Worm (Caenorhabditis elegans) whole organism, L3 larva: Measurements from ENCODE around the gene prp-19.

Source experiments
- ZK546.5 ChIP-seq: sonication (generic microtip); optimal IDR thresholded peaks from 2 replicates; lab custom pipeline; 2017; ENCODE audit warnings: missing biosample characterization, missing genetic modification characterization
- ama-1 ChIP-seq: fragments of 150-350 bp; optimal IDR thresholded peaks from 2 replicates; lab custom pipeline; 2018
- ceh-16 ChIP-seq: sonication (generic microtip); optimal IDR thresholded peaks from 2 replicates; lab custom pipeline; 2017; ENCODE audit warnings: missing biosample characterization, missing genetic modification characterization
- ceh-28 ChIP-seq: fragments of 150-350 bp; optimal IDR thresholded peaks from 2 replicates; lab custom pipeline; 2014; ENCODE audit warnings: missing biosample characterization, missing genetic modification reagents, missing genetic modification characterization
- daf-12 ChIP-seq: fragments of 150-350 bp; optimal IDR thresholded peaks from 2 replicates; lab custom pipeline; 2014; ENCODE audit warnings: missing biosample characterization, missing genetic modification reagents, missing genetic modification characterization
- egl-5 ChIP-seq: fragments of 150-350 bp; optimal IDR thresholded peaks from 2 replicates; lab custom pipeline; 2017; ENCODE audit warnings: missing biosample characterization, missing genetic modification reagents, missing genetic modification characterization, inconsistent platforms
- elt-1 ChIP-seq: fragments of 150-350 bp; optimal IDR thresholded peaks from 2 replicates; lab custom pipeline; 2014; ENCODE audit warnings: missing biosample characterization, missing genetic modification characterization
- elt-2 ChIP-seq: sonication (generic microtip); optimal IDR thresholded peaks from 2 replicates; lab custom pipeline; 2016; ENCODE audit warnings: missing genetic modification reagents, mild to moderate bottlenecking, missing genetic modification characterization, missing compliant biosample characterization
- elt-3 ChIP-seq, 3 experiments: fragments of 150-350 bp in 1 of 3; sonication (generic microtip) in 2 of 3; optimal IDR thresholded peaks; 2 replicates in 2 of 3; 4 replicates in 1 of 3; lab custom pipeline; 2014 to 2017; ENCODE audit warnings: missing biosample characterization in 3 of 3, missing genetic modification characterization in 3 of 3
- eor-1 ChIP-seq, 2 experiments: fragments of 150-350 bp; optimal IDR thresholded peaks; 2 replicates each; lab custom pipeline; 2014 to 2018; ENCODE audit warnings: missing biosample characterization in 2 of 2, missing genetic modification characterization in 2 of 2
- fkh-2 ChIP-seq: fragments of 150-350 bp; optimal IDR thresholded peaks from 2 replicates; lab custom pipeline; 2014; ENCODE audit warnings: missing biosample characterization, missing genetic modification reagents, missing genetic modification characterization
- fos-1 ChIP-seq: fragments of 150-350 bp; optimal IDR thresholded peaks from 2 replicates; lab custom pipeline; 2014; ENCODE audit warnings: missing biosample characterization, missing genetic modification characterization
- jun-1 ChIP-seq: fragments of 150-350 bp; optimal IDR thresholded peaks from 2 replicates; lab custom pipeline; 2014; ENCODE audit warnings: missing biosample characterization, missing genetic modification reagents, missing genetic modification characterization
- lin-15B ChIP-seq: fragments of 150-350 bp; optimal IDR thresholded peaks from 2 replicates; lab custom pipeline; 2014; ENCODE audit warnings: missing biosample characterization, missing genetic modification characterization
- lin-39 ChIP-seq: fragments of 150-350 bp; optimal IDR thresholded peaks from 2 replicates; lab custom pipeline; 2018; ENCODE audit warnings: missing biosample characterization, missing genetic modification reagents, missing genetic modification characterization
- lsy-12 ChIP-seq: sonication (generic microtip); optimal IDR thresholded peaks from 2 replicates; lab custom pipeline; 2016; ENCODE audit warnings: mild to moderate bottlenecking, missing genetic modification characterization, missing compliant biosample characterization
- mdl-1 ChIP-seq: fragments of 150-350 bp; optimal IDR thresholded peaks from 2 replicates; lab custom pipeline; 2014; ENCODE audit warnings: missing biosample characterization, missing genetic modification characterization
- mml-1 ChIP-seq: fragments of 150-350 bp; sonication (generic microtip); optimal IDR thresholded peaks from 3 replicates; lab custom pipeline; 2014; ENCODE audit warnings: missing biosample characterization, missing genetic modification characterization
- nfya-1 ChIP-seq: sonication (generic microtip); optimal IDR thresholded peaks from 2 replicates; lab custom pipeline; 2017; ENCODE audit warnings: missing genetic modification characterization, mild to moderate bottlenecking, missing compliant biosample characterization, antibody characterized with exemption, moderate library complexity; ENCODE audit not compliant: insufficient read depth
- nhr-11 ChIP-seq: fragments of 150-350 bp; optimal IDR thresholded peaks from 2 replicates; lab custom pipeline; 2014; ENCODE audit warnings: missing biosample characterization, missing genetic modification characterization
- nhr-12 ChIP-seq: fragments of 150-350 bp; optimal IDR thresholded peaks from 2 replicates; lab custom pipeline; 2014; ENCODE audit warnings: missing biosample characterization, missing genetic modification characterization
- nhr-23 ChIP-seq: fragments of 150-350 bp; optimal IDR thresholded peaks from 2 replicates; lab custom pipeline; 2014; ENCODE audit warnings: missing biosample characterization, missing genetic modification reagents, missing genetic modification characterization
- nhr-237 ChIP-seq: fragments of 150-350 bp; optimal IDR thresholded peaks from 2 replicates; lab custom pipeline; 2014; ENCODE audit warnings: missing biosample characterization, missing genetic modification characterization
- nhr-25 ChIP-seq: sonication (generic microtip); optimal IDR thresholded peaks from 2 replicates; lab custom pipeline; 2017; ENCODE audit warnings: missing biosample characterization, missing genetic modification characterization
- nhr-28 ChIP-seq: fragments of 150-350 bp; optimal IDR thresholded peaks from 2 replicates; lab custom pipeline; 2014; ENCODE audit warnings: missing biosample characterization, missing genetic modification characterization
- nhr-67 ChIP-seq: fragments of 150-350 bp; optimal IDR thresholded peaks from 2 replicates; lab custom pipeline; 2014; ENCODE audit warnings: missing biosample characterization, missing genetic modification characterization
- nhr-76 ChIP-seq: fragments of 150-350 bp; sonication (generic microtip); optimal IDR thresholded peaks from 5 replicates; lab custom pipeline; 2014; ENCODE audit warnings: missing biosample characterization, missing genetic modification characterization
- pha-4 ChIP-seq: fragments of 150-350 bp; optimal IDR thresholded peaks from 2 replicates; lab custom pipeline; 2014; ENCODE audit warnings: missing biosample characterization, missing genetic modification reagents, missing genetic modification characterization
- pqm-1 ChIP-seq: fragments of 150-350 bp; optimal IDR thresholded peaks from 2 replicates; lab custom pipeline; 2017; ENCODE audit warnings: missing biosample characterization, missing genetic modification characterization, inconsistent platforms
- sea-2 ChIP-seq: fragments of 150-350 bp; sonication (generic microtip); optimal IDR thresholded peaks from 4 replicates; lab custom pipeline; 2014; ENCODE audit warnings: missing biosample characterization, missing genetic modification reagents, missing genetic modification characterization
- tbx-2 ChIP-seq: sonication (generic microtip); optimal IDR thresholded peaks from 2 replicates; lab custom pipeline; 2016; ENCODE audit warnings: mild to moderate bottlenecking, missing genetic modification characterization, missing compliant biosample characterization
- unc-62 ChIP-seq: fragments of 150-350 bp; sonication (generic microtip); optimal IDR thresholded peaks from 4 replicates; lab custom pipeline; 2014; ENCODE audit warnings: missing biosample characterization, missing genetic modification reagents, missing genetic modification characterization
- zag-1 ChIP-seq: fragments of 150-350 bp; optimal IDR thresholded peaks from 2 replicates; lab custom pipeline; 2014; ENCODE audit warnings: missing biosample characterization, missing genetic modification characterization
- ztf-4 ChIP-seq: fragments of 150-350 bp; optimal IDR thresholded peaks from 2 replicates; lab custom pipeline; 2014; ENCODE audit warnings: missing biosample characterization, missing genetic modification characterization

Gene prp-19

ce11 chrIII:5145874-5146273 is 26.0 kb downstream of the prp-19 start:
- TF ChIP-seq pqm-1 (tag; lab: Kevin White, UChicago), result no peak
- no peak for TF ChIP-seq mml-1
- TF ChIP-seq lin-15B (tag; lab: Kevin White, UChicago), result no peak
- TF ChIP-seq elt-2, result peak; percentile 70

DNA sequence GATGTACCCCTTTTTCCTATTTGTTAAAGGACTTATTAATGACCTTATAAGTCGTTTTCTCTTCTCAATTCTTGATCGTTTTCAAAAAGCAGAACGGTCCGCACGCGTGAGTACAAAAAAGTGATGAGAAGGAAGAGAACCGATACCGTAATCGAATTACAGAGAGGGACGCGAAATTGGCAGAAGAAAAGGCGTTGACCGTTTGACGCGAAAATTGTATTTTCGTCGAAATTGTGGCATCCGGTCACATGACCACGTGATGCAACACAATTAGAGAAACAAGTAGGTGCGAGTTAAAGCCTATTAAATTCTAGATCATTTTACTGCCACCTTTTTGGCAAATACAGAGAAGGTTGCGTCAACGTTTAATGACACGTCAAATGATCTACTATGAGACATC is 27.7 kb downstream of the prp-19 start:
- TF ChIP-seq tbx-2 (tag; lab: Kevin White, UChicago), result peak; percentile 84
- TF ChIP-seq jun-1 (tag; lab: Kevin White, UChicago), result no peak
- TF ChIP-seq, all 47 proteins: peak for 1

DNA sequence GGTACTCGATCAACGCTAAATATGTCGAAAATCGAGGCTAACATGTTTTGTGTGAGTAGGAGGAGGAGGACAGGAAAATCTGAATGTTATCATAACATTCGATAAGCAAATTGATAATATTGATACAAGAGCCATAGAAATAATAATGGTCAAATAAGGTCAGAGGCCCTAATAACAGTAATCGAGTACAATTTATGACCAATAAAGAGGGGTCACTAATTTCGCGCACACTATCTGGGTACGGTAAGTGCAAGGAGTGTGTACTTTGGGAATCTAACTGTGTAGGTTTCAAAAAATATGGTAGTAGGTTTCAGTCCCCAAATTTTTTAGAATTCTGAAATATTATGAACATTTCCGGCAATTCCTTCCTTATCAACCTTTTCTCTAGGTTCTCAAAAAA is 28.3 kb downstream of the prp-19 start:
- TF ChIP-seq ZK546.5 (tag; lab: Kevin White, UChicago), result no peak
- TF ChIP-seq daf-12 (tag; lab: Kevin White, UChicago), result no peak
- TF ChIP-seq pqm-1 (tag; lab: Kevin White, UChicago), result no peak
- TF ChIP-seq nhr-67 (tag; lab: Kevin White, UChicago), result no peak
- no peak for TF ChIP-seq fos-1
- TF ChIP-seq mml-1, result no peak
- TF ChIP-seq nhr-23 (tag; lab: Kevin White, UChicago), result no peak
- no peak for TF ChIP-seq ceh-28 (tag; lab: Kevin White, UChicago)
- TF ChIP-seq, all 47 proteins: peak for 0

ce11 chrIII:5141935-5142334 is 29.9 kb downstream of the prp-19 start:
- no peak for TF ChIP-seq daf-12 (tag; lab: Kevin White, UChicago)
- TF ChIP-seq elt-3 (tag; optimal IDR thresholded peaks at IDR 0.05; lab: Kevin White, UChicago), result no peak
- TF ChIP-seq nhr-12 (tag; lab: Kevin White, UChicago), result no peak
- no peak for TF ChIP-seq nhr-76 (tag; lab: Kevin White, UChicago)
- TF ChIP-seq nhr-28 (tag; lab: Kevin White, UChicago), result no peak
- no peak for TF ChIP-seq sea-2 (GFP tag; lab: Kevin White, UChicago)
- TF ChIP-seq unc-62 (GFP tag; lab: Kevin White, UChicago), result peak; percentile 40
- peak; percentile 90 for TF ChIP-seq tbx-2 (tag; lab: Kevin White, UChicago)
- TF ChIP-seq mdl-1 (tag; lab: Kevin White, UChicago), result no peak
- no peak for TF ChIP-seq egl-5 (tag; lab: Kevin White, UChicago)
- TF ChIP-seq lsy-12 (tag; lab: Kevin White, UChicago), result no peak
- TF ChIP-seq, all 47 proteins: peak for 2

- TF ChIP-seq nhr-237 (tag; lab: Kevin White, UChicago), result no peak
- TF ChIP-seq elt-2, result peak; percentile 12
- TF ChIP-seq lin-39 (tag; lab: Kevin White, UChicago), result peak; percentile 2
- peak; percentile 5 for TF ChIP-seq pha-4 (tag; lab: Kevin White, UChicago)
- TF ChIP-seq daf-12 (tag; lab: Kevin White, UChicago), result no peak
- peak; percentile 51 for TF ChIP-seq nfya-1 (tag; lab: Kevin White, UChicago)
Measured at ce11 chrIII:5140559-5140958, 31.3 kb downstream of the prp-19 start.

ce11 chrIII:5139768-5140167 is 32.1 kb downstream of the prp-19 start:
- no peak for TF ChIP-seq ama-1
- no peak for TF ChIP-seq eor-1 (tag; optimal IDR thresholded peaks at IDR 0.05; lab: Kevin White, UChicago)
- TF ChIP-seq jun-1 (tag; lab: Kevin White, UChicago), result no peak
- TF ChIP-seq nhr-76 (tag; lab: Kevin White, UChicago), result no peak
- no peak for TF ChIP-seq nhr-11 (tag; lab: Kevin White, UChicago)
- TF ChIP-seq ceh-16, result no peak
- TF ChIP-seq sea-2 (GFP tag; lab: Kevin White, UChicago), result no peak
- TF ChIP-seq nhr-25 (tag; lab: Kevin White, UChicago), result no peak
- no peak for TF ChIP-seq ztf-4 (tag; lab: Kevin White, UChicago)
- no peak for TF ChIP-seq fkh-2
- TF ChIP-seq nhr-67 (tag; lab: Kevin White, UChicago), result no peak
- no peak for TF ChIP-seq tbx-2 (tag; lab: Kevin White, UChicago)
- TF ChIP-seq zag-1, result no peak
- TF ChIP-seq elt-1 (tag; lab: Kevin White, UChicago), result no peak
